Worm (Caenorhabditis elegans) whole organism, L1 larva: ENCODE results near the gene dhps-1.

Experiments used
- Y116A8C.19 ChIP-seq: sonication (generic microtip); optimal IDR thresholded peaks from 2 replicates; lab custom pipeline; 2016; ENCODE audit warnings: missing compliant biosample characterization, missing genetic modification characterization, borderline replicate concordance
- alr-1 ChIP-seq: fragments of 200-800 bp; sonication (Bioruptor generic); optimal IDR thresholded peaks from 2 replicates; lab custom pipeline; 2018; ENCODE audit warnings: borderline replicate concordance, mild to moderate bottlenecking, missing genetic modification characterization, missing compliant biosample characterization
- ama-1 ChIP-seq: fragments of 150-350 bp; optimal IDR thresholded peaks from 2 replicates; lab custom pipeline; 2014
- ceh-88 ChIP-seq: fragments of 200-800 bp; sonication (Bioruptor generic); IDR thresholded peaks from 2 replicates; pipeline ENCODE4 v1.3.6; 2022; ENCODE audit warnings: missing genetic modification characterization, missing compliant biosample characterization
- egl-27 ChIP-seq, 2 experiments: fragments of 150-350 bp in 1 of 2; sonication (generic microtip); optimal IDR thresholded peaks; 3 replicates each; lab custom pipeline; 2017 to 2018; ENCODE audit warnings: missing biosample characterization in 2 of 2, missing genetic modification characterization in 2 of 2, missing genetic modification reagents in 2 of 2
- fkh-10 ChIP-seq: sonication (generic microtip); optimal IDR thresholded peaks from 2 replicates; lab custom pipeline; 2017; ENCODE audit warnings: missing biosample characterization, missing genetic modification reagents, missing genetic modification characterization
- lin-13 ChIP-seq: fragments of 150-350 bp; optimal IDR thresholded peaks from 2 replicates; lab custom pipeline; 2014; ENCODE audit warnings: missing biosample characterization, missing genetic modification reagents, missing genetic modification characterization
- lin-39 ChIP-seq: fragments of 150-350 bp; optimal IDR thresholded peaks from 2 replicates; lab custom pipeline; 2014; ENCODE audit warnings: missing biosample characterization, missing genetic modification reagents, missing genetic modification characterization
- mdl-1 ChIP-seq, 2 experiments: fragments of 150-350 bp; optimal IDR thresholded peaks; 2 replicates each; lab custom pipeline; 2014 to 2017; ENCODE audit warnings: missing biosample characterization in 2 of 2, missing genetic modification characterization in 2 of 2, inconsistent platforms in 1 of 2
- nhr-237 ChIP-seq: fragments of 150-350 bp; optimal IDR thresholded peaks from 2 replicates; lab custom pipeline; 2014; ENCODE audit warnings: missing biosample characterization, missing genetic modification characterization
- nhr-28 ChIP-seq: fragments of 150-350 bp; optimal IDR thresholded peaks from 2 replicates; lab custom pipeline; 2014; ENCODE audit warnings: missing biosample characterization, missing genetic modification characterization
- nhr-76 ChIP-seq: sonication (generic microtip); optimal IDR thresholded peaks from 2 replicates; lab custom pipeline; 2017; ENCODE audit warnings: missing biosample characterization, missing genetic modification characterization
- pqm-1 ChIP-seq: sonication (generic microtip); optimal IDR thresholded peaks from 3 replicates; lab custom pipeline; 2017; ENCODE audit warnings: missing biosample characterization, missing genetic modification characterization
- sptf-1 ChIP-seq: fragments of 150-350 bp; optimal IDR thresholded peaks from 2 replicates; lab custom pipeline; 2014; ENCODE audit warnings: missing biosample characterization, missing genetic modification characterization

DNA sequence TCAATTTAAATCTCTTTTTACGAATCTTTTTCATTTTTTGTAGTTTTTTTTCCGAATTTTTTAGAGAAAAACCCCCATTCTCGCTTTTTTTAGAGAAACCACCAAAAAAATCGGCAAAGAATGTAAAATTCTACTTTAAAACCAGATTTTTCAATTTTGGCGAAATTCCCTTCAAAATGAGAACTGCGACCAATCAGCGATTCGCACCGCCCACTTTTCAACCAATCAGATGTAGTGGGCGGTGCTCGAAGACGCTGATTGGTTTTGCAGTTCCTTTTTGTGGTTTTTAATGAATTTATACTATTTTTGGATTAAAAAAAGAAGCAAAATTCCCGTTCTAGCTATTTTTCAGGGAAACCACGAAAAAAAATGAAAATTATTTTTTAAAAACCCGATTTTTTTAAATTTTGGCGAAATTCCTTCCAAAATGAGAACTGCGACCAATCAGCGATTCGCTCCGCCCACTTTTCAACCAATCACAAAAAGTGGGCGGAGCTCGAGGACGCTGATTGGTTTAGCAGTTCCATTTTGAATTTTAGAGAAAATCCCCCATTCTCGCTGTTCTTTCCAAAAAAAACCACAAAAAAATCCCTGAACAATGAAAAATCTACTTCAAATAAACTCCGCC is 21.7 kb upstream of the dhps-1 start:
- TF ChIP-seq Y116A8C.19 (tag; lab: Kevin White, UChicago), result no peak
- no peak for TF ChIP-seq alr-1 (tag; lab: Kevin White, UChicago)
- TF ChIP-seq lin-13 (GFP tag; lab: Kevin White, UChicago), result no peak
- TF ChIP-seq ceh-88, result no peak
- no peak for TF ChIP-seq sptf-1 (tag; lab: Kevin White, UChicago)
- TF ChIP-seq ama-1 (lab: Kevin White, UChicago), result no peak
- TF ChIP-seq nhr-76 (tag; lab: Kevin White, UChicago), result no peak
- no peak for TF ChIP-seq fkh-10 (GFP tag; lab: Kevin White, UChicago)
- no peak for TF ChIP-seq nhr-28 (tag; lab: Kevin White, UChicago)
- TF ChIP-seq lin-39 (tag; lab: Kevin White, UChicago), result no peak
- TF ChIP-seq pqm-1 (tag; lab: Kevin White, UChicago), result no peak
- no peak for TF ChIP-seq mdl-1 (tag; optimal IDR thresholded peaks at IDR 0.05; lab: Kevin White, UChicago)
- TF ChIP-seq egl-27 (tag; optimal IDR thresholded peaks at IDR 0.05; lab: Kevin White, UChicago), result no peak
- no peak for TF ChIP-seq nhr-237 (tag; lab: Kevin White, UChicago)
